Fruit fly (Drosophila melanogaster) whole organism, embryonic: ENCODE measurements around the gene mon2.

Experiments used
- Atf-2 ChIP-seq: fragments of 200-800 bp; sonication (Bioruptor generic); optimal IDR thresholded peaks from 2 replicates; lab custom pipeline; 2016; ENCODE audit warnings: missing biosample characterization, missing genetic modification characterization
- C15 ChIP-seq: fragments of 200-800 bp; sonication (Bioruptor generic); IDR thresholded peaks from 3 replicates; pipeline ENCODE4 v1.3.6; 2022; ENCODE audit warnings: missing biosample characterization, missing genetic modification characterization
- CG11247 ChIP-seq: fragments of 200-800 bp; sonication (Bioruptor generic); IDR thresholded peaks from 2 replicates; pipeline ENCODE4 v1.3.6; 2022; ENCODE audit warnings: missing biosample characterization, missing genetic modification characterization
- CG11560 ChIP-seq: fragments of 200-800 bp; sonication (Bioruptor generic); IDR thresholded peaks from 3 replicates; pipeline ENCODE4 v1.3.6; 2022; ENCODE audit warnings: missing biosample characterization, missing genetic modification characterization
- CG11695 ChIP-seq: fragments of 200-800 bp; sonication (Bioruptor generic); IDR thresholded peaks from 3 replicates; pipeline ENCODE4 v1.3.6; 2022; ENCODE audit warnings: missing biosample characterization, missing genetic modification characterization
- CG13287 ChIP-seq: fragments of 200-800 bp; sonication (Bioruptor generic); IDR thresholded peaks from 2 replicates; pipeline ENCODE4 v1.3.6; 2022; ENCODE audit warnings: missing biosample characterization, missing genetic modification characterization; ENCODE audit not compliant: partially characterized antibody
- CG14441 ChIP-seq: fragments of 200-800 bp; sonication (Bioruptor generic); IDR thresholded peaks from 2 replicates; pipeline ENCODE4 v1.3.6; 2022; ENCODE audit warnings: missing biosample characterization, missing genetic modification characterization
- CG15514 ChIP-seq: fragments of 200-800 bp; sonication (Bioruptor generic); optimal IDR thresholded peaks from 3 replicates; lab custom pipeline; 2017; ENCODE audit warnings: missing biosample characterization, missing genetic modification characterization, mild to moderate bottlenecking, moderate library complexity, missing genetic modification reagents
- CG15696 ChIP-seq: fragments of 200-800 bp; sonication (Bioruptor generic); optimal IDR thresholded peaks from 2 replicates; lab custom pipeline; 2019; ENCODE audit warnings: missing biosample characterization, mild to moderate bottlenecking, missing genetic modification characterization, moderate library complexity
- CG16815 ChIP-seq: fragments of 200-800 bp; sonication (Bioruptor generic); optimal IDR thresholded peaks from 3 replicates; lab custom pipeline; 2017; ENCODE audit warnings: missing biosample characterization, mild to moderate bottlenecking, missing genetic modification characterization
- CG18619 ChIP-seq: fragments of 200-800 bp; sonication (Bioruptor generic); optimal IDR thresholded peaks from 3 replicates; lab custom pipeline; 2017; ENCODE audit warnings: missing biosample characterization, mild to moderate bottlenecking, missing genetic modification characterization
- CG18764 ChIP-seq: fragments of 200-800 bp; sonication (Bioruptor generic); optimal IDR thresholded peaks from 3 replicates; lab custom pipeline; 2016; ENCODE audit warnings: missing biosample characterization, missing genetic modification characterization
- CG2116 ChIP-seq: fragments of 200-800 bp; sonication (Bioruptor generic); optimal IDR thresholded peaks from 3 replicates; lab custom pipeline; 2018; ENCODE audit warnings: missing biosample characterization, mild to moderate bottlenecking, missing genetic modification characterization
- CG2202 ChIP-seq: fragments of 200-800 bp; sonication (Bioruptor generic); optimal IDR thresholded peaks from 2 replicates; lab custom pipeline; 2018; ENCODE audit warnings: missing biosample characterization, mild to moderate bottlenecking, missing genetic modification characterization
- CG2875 ChIP-seq: fragments of 200-800 bp; sonication (Bioruptor generic); optimal IDR thresholded peaks from 2 replicates; lab custom pipeline; 2017; ENCODE audit warnings: missing biosample characterization, mild to moderate bottlenecking, missing genetic modification characterization, missing genetic modification reagents
- CG31224 ChIP-seq: fragments of 200-800 bp; sonication (Bioruptor generic); IDR thresholded peaks from 2 replicates; pipeline ENCODE4 v1.3.6; 2022; ENCODE audit warnings: missing biosample characterization, missing genetic modification characterization
- CG33557 ChIP-seq: fragments of 200-800 bp; sonication (Bioruptor generic); optimal IDR thresholded peaks from 2 replicates; lab custom pipeline; 2019; ENCODE audit warnings: missing biosample characterization, mild to moderate bottlenecking, missing genetic modification characterization, moderate library complexity
- CG3407 ChIP-seq: fragments of 200-800 bp; sonication (Bioruptor generic); optimal IDR thresholded peaks from 2 replicates; lab custom pipeline; 2018; ENCODE audit warnings: missing biosample characterization, mild to moderate bottlenecking, missing genetic modification characterization
- CG34422 ChIP-seq: fragments of 200-800 bp; sonication (Bioruptor generic); IDR thresholded peaks from 3 replicates; pipeline ENCODE4 v1.3.6; 2022; ENCODE audit warnings: missing biosample characterization, missing genetic modification characterization
- CG7928 ChIP-seq: fragments of 200-800 bp; sonication (Bioruptor generic); optimal IDR thresholded peaks from 2 replicates; lab custom pipeline; 2017; ENCODE audit warnings: missing biosample characterization, mild to moderate bottlenecking, missing genetic modification characterization
- CG7963 ChIP-seq: fragments of 200-800 bp; sonication (Bioruptor generic); IDR thresholded peaks from 3 replicates; pipeline ENCODE4 v1.3.6; 2022; ENCODE audit warnings: missing biosample characterization, missing genetic modification characterization; ENCODE audit not compliant: partially characterized antibody
- CG9797 ChIP-seq: fragments of 200-800 bp; sonication (Bioruptor generic); optimal IDR thresholded peaks from 3 replicates; lab custom pipeline; 2018; ENCODE audit warnings: missing biosample characterization, mild to moderate bottlenecking, missing genetic modification characterization
- CoRest ChIP-seq: fragments of 200-800 bp; sonication (Bioruptor generic); optimal IDR thresholded peaks from 3 replicates; lab custom pipeline; 2018; ENCODE audit warnings: missing biosample characterization, mild to moderate bottlenecking, missing genetic modification characterization, moderate library complexity
- Dip3 ChIP-seq: fragments of 200-800 bp; sonication (Bioruptor generic); optimal IDR thresholded peaks from 3 replicates; lab custom pipeline; 2016; ENCODE audit warnings: missing biosample characterization, missing genetic modification characterization
- Dp ChIP-seq: fragments of 200-800 bp; sonication (Bioruptor generic); optimal IDR thresholded peaks from 2 replicates; lab custom pipeline; 2018; ENCODE audit warnings: missing biosample characterization, mild to moderate bottlenecking, missing genetic modification characterization, moderate library complexity
- Drgx ChIP-seq: fragments of 200-800 bp; sonication (Bioruptor generic); IDR thresholded peaks from 2 replicates; pipeline ENCODE4 v1.3.6; 2022; ENCODE audit warnings: missing biosample characterization, missing genetic modification characterization
- ERR ChIP-seq: fragments of 200-800 bp; sonication (Bioruptor generic); optimal IDR thresholded peaks from 2 replicates; lab custom pipeline; 2016; ENCODE audit warnings: missing biosample characterization, missing genetic modification characterization
- Fer1 ChIP-seq: fragments of 200-800 bp; sonication (Bioruptor generic); optimal IDR thresholded peaks from 2 replicates; lab custom pipeline; 2017; ENCODE audit warnings: missing biosample characterization, mild to moderate bottlenecking, missing genetic modification characterization
- HmgD ChIP-seq: fragments of 200-800 bp; sonication (Bioruptor generic); optimal IDR thresholded peaks from 3 replicates; lab custom pipeline; 2016; ENCODE audit warnings: missing biosample characterization, missing genetic modification characterization
- Spps ChIP-seq: fragments of 200-800 bp; sonication (Bioruptor generic); optimal IDR thresholded peaks from 2 replicates; lab custom pipeline; 2018; ENCODE audit warnings: missing biosample characterization, mild to moderate bottlenecking, missing genetic modification characterization
- Sry-β ChIP-seq: fragments of 200-800 bp; sonication (Bioruptor generic); optimal IDR thresholded peaks from 2 replicates; lab custom pipeline; 2018; ENCODE audit warnings: missing biosample characterization, mild to moderate bottlenecking, missing genetic modification characterization, moderate library complexity
- ab ChIP-seq: fragments of 200-800 bp; sonication (Bioruptor generic); optimal IDR thresholded peaks from 2 replicates; lab custom pipeline; 2016; ENCODE audit warnings: missing biosample characterization, missing genetic modification characterization
- bbx ChIP-seq: fragments of 200-800 bp; sonication (Bioruptor generic); IDR thresholded peaks from 2 replicates; pipeline ENCODE4 v1.3.6; 2022; ENCODE audit warnings: missing biosample characterization, missing genetic modification characterization; ENCODE audit not compliant: partially characterized antibody
- cad ChIP-seq: fragments of >200 bp; optimal IDR thresholded peaks from 2 replicates; lab custom pipeline; 2017; ENCODE audit warnings: missing biosample characterization, missing genetic modification characterization
- caup ChIP-seq: fragments of 200-800 bp; sonication (Bioruptor generic); optimal IDR thresholded peaks from 3 replicates; lab custom pipeline; 2017; ENCODE audit warnings: missing biosample characterization, mild to moderate bottlenecking, missing genetic modification characterization, moderate library complexity; ENCODE audit not compliant: severe bottlenecking
- croc ChIP-seq: fragments of 200-800 bp; sonication (Bioruptor generic); conservative IDR thresholded peaks from 3 replicates; pipeline ENCODE4 v1.3.6; 2022; ENCODE audit warnings: missing biosample characterization, missing genetic modification characterization
- danr ChIP-seq: fragments of 200-800 bp; sonication (Bioruptor generic); IDR thresholded peaks from 2 replicates; pipeline ENCODE4 v1.3.6; 2022; ENCODE audit warnings: missing biosample characterization, missing genetic modification characterization
- dmrt99B ChIP-seq: fragments of 200-800 bp; sonication (Bioruptor generic); optimal IDR thresholded peaks from 2 replicates; lab custom pipeline; 2018; ENCODE audit warnings: missing biosample characterization, mild to moderate bottlenecking, missing genetic modification characterization, moderate library complexity
- hth ChIP-seq: fragments of >200 bp; optimal IDR thresholded peaks from 2 replicates; lab custom pipeline; 2017; ENCODE audit warnings: inconsistent platforms
- pan ChIP-seq, 4 experiments: fragments of >200 bp in 3 of 4; fragments of 200-800 bp in 1 of 4; sonication (Bioruptor generic) in 1 of 4; optimal IDR thresholded peaks in 3 of 4; IDR thresholded peaks in 1 of 4; 2 replicates each; pipeline versions ENCODE4 v1.3.6 to Lab custom; 2017 to 2022; ENCODE audit warnings: missing biosample characterization in 2 of 4, missing genetic modification characterization in 2 of 4, mixed read lengths in 1 of 4
- phol ChIP-seq: fragments of 200-800 bp; sonication (Bioruptor generic); optimal IDR thresholded peaks from 3 replicates; lab custom pipeline; 2018; ENCODE audit warnings: missing biosample characterization, mild to moderate bottlenecking, missing genetic modification characterization, moderate library complexity
- pros ChIP-seq: fragments of 200-800 bp; sonication (Bioruptor generic); optimal IDR thresholded peaks from 3 replicates; lab custom pipeline; 2019; ENCODE audit warnings: missing biosample characterization, mild to moderate bottlenecking, missing genetic modification characterization, moderate library complexity
- row ChIP-seq: fragments of 200-800 bp; sonication (Bioruptor generic); IDR thresholded peaks from 3 replicates; pipeline ENCODE4 v1.3.6; 2022; ENCODE audit warnings: missing biosample characterization, missing genetic modification characterization
- sisA ChIP-seq: fragments of 200-800 bp; sonication (Bioruptor generic); IDR thresholded peaks from 2 replicates; pipeline ENCODE4 v1.3.6; 2022; ENCODE audit warnings: missing biosample characterization, missing genetic modification characterization
- stwl ChIP-seq: fragments of 200-800 bp; sonication (Bioruptor generic); optimal IDR thresholded peaks from 3 replicates; lab custom pipeline; 2018; ENCODE audit warnings: missing biosample characterization, mild to moderate bottlenecking, missing genetic modification characterization, moderate library complexity
- vnd ChIP-seq: fragments of 200-800 bp; sonication (Bioruptor generic); IDR thresholded peaks from 3 replicates; pipeline ENCODE4 v1.3.6; 2022; ENCODE audit warnings: missing biosample characterization, missing genetic modification characterization; ENCODE audit not compliant: partially characterized antibody
- yki ChIP-seq: fragments of >200 bp; optimal IDR thresholded peaks from 3 replicates; lab custom pipeline; 2018
- zf30C ChIP-seq: fragments of 200-800 bp; sonication (Bioruptor generic); optimal IDR thresholded peaks from 3 replicates; lab custom pipeline; 2018; ENCODE audit warnings: missing biosample characterization, mild to moderate bottlenecking, missing genetic modification characterization
- zfh2 ChIP-seq: fragments of 200-800 bp; sonication (Bioruptor generic); optimal IDR thresholded peaks from 2 replicates; lab custom pipeline; 2016; ENCODE audit warnings: missing biosample characterization, missing genetic modification characterization

Gene mon2

DNA sequence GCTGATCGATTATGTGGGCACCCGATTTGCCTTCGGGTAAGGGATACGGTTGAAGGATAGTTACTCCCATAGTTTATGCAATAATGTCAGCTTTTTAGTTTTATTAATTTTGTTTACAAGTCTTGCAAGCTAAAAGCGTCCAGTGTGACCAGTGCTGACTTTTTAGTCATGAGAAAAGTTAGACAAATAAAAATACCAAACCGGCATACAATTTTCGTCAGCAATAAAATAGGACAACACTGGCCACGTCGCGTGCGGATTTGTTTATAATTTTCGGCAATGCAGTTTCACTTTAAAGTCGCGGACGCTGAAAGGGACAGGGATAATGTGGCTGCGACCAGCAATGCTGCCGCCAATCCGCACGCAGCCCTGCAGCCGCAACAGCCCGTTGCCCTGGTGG, 51.1 kb downstream of the mon2 start, which contains the start of the genes MED20 and Trf (continued):
- TF ChIP-seq croc (GFP tag; lab: Robert Waterston, UW) (no peak), Atf-2 (GFP tag; lab: Kevin White, UChicago) (no peak), CG33557 (GFP tag; lab: Kevin White, UChicago) (no peak), CG34422 (GFP tag; lab: Robert Waterston, UW) (peak; percentile 50; the same call in 1 of the 3 replicates), CG16815 (GFP tag; lab: Kevin White, UChicago) (no peak), hth (no peak), CG2202 (tag; lab: Kevin White, UChicago) (no peak), dmrt99B (tag; lab: Kevin White, UChicago) (no peak), CG2875 (GFP tag; lab: Kevin White, UChicago) (no peak), vnd (GFP tag; lab: Robert Waterston, UW) (no peak), zfh2 (GFP tag; lab: Kevin White, UChicago) (no peak), CG9797 (GFP tag; lab: Kevin White, UChicago) (peak; percentile 73), CG15696 (no peak), sisA (GFP tag; lab: Robert Waterston, UW) (no peak), CG2116 (GFP tag; lab: Kevin White, UChicago) (no peak), CG3407 (GFP tag; lab: Kevin White, UChicago) (no peak), Dip3 (GFP tag; lab: Kevin White, UChicago) (no peak), C15 (GFP tag; lab: Robert Waterston, UW) (no peak), bbx (GFP tag; lab: Robert Waterston, UW) (peak; percentile 29; the same call in 1 of the 2 replicates), stwl (tag; lab: Kevin White, UChicago) (peak; percentile 86), CG31224 (no peak), CG11695 (GFP tag; lab: Robert Waterston, UW) (no peak), CG18619 (GFP tag; lab: Kevin White, UChicago) (no peak), CG13287 (peak; percentile 63; the same call in 1 of the 2 replicates), CG11247 (GFP tag; lab: Robert Waterston, UW) (no peak), danr (GFP tag; lab: Robert Waterston, UW) (no peak), ab (no peak), Sry-β (no peak), Dp (peak; percentile 17), pros (GFP tag; lab: Kevin White, UChicago) (no peak), yki (lab: Kevin White, UChicago) (no peak), ERR (no peak)

DNA sequence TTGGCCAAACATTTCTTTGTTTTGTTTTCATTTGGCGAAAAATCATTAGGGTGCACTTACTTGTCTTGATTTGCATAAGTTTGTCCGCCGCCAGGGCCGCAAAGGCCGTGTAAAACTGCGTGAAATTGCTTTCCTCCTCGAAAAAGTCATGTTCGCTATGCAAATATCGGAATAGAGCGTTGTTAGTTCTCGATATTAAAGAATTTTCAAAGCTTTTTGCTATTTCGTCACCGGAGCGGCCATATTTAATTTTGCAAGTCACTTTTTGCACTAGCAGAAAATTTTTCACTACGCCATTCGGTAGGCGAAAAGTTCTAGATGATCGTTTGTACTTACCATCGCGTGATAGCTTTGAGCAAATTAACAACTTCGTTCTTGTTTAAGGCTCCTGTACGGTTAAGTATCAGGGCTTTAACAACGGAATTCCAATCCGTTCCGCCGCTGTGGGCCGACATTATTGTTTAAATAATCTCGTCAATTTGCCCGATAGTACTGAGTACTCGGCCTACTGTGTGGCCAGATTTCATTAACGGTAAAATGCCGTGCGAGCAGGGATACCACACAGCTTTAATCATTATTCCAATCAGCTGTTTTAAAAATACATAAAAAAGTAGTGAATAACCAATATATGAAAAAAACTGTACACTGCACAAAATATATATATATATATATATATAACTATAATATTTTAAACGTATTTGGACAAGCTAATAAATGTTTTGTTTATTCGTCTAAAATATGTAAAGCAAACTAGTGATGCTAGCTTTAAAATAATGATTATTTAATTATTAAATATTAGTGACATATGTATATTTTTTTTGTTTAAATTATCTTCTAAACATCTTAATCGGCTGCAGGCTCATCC, 52.5 kb downstream of the mon2 start, which contains the start of gene poe:
Gene poe (minus strand): TSS at position 513 of the 865 bp plus-strand sequence.
- TF ChIP-seq Spps: peak; percentile 29
- peak; percentile 16 for TF ChIP-seq caup (GFP tag; lab: Kevin White, UChicago)
- TF ChIP-seq CG18764 (GFP tag; lab: Kevin White, UChicago): no peak
- TF ChIP-seq CG7928 (GFP tag; lab: Kevin White, UChicago): peak; percentile 85
- TF ChIP-seq CG14441: 0 out of 2 replicates have a peak, but pooled peaks have one; percentile 25
- peak; percentile 88 for TF ChIP-seq zf30C (GFP tag; lab: Kevin White, UChicago)
- TF ChIP-seq ab: no peak
- TF ChIP-seq CG7963: no peak
- no peak for TF ChIP-seq CG11560
- TF ChIP-seq pan (optimal IDR thresholded peaks at IDR 0.05; lab: Kevin White, UChicago): no peak
- peak in 1 of 2 experiments; percentile 73 for TF ChIP-seq pan (GFP tag; optimal IDR thresholded peaks at IDR 0.05 in 1 of 2, IDR thresholded peaks at IDR 0.05 in 1 of 2)
- TF ChIP-seq Drgx (GFP tag; lab: Robert Waterston, UW): peak; percentile 64
- TF ChIP-seq CoRest (tag; lab: Kevin White, UChicago): peak; percentile 40
- TF ChIP-seq row (GFP tag; lab: Robert Waterston, UW): peak; percentile 83
- no peak for TF ChIP-seq cad (GFP tag; lab: Kevin White, UChicago)
- TF ChIP-seq stwl (tag; lab: Kevin White, UChicago): peak; percentile 65
- TF ChIP-seq CG15514 (GFP tag; lab: Kevin White, UChicago): peak; percentile 62
- TF ChIP-seq Fer1: no peak
- TF ChIP-seq HmgD (GFP tag; lab: Kevin White, UChicago): peak; percentile 40
- peak; percentile 53 for TF ChIP-seq phol (tag; lab: Kevin White, UChicago)
- peak; percentile 75 for TF ChIP-seq CG9797 (GFP tag; lab: Kevin White, UChicago)
